Worm (Caenorhabditis elegans) whole organism, L4 larva: ENCODE measurements around the gene srh-19.

Experiments
- D1046.2 ChIP-seq: fragments of 200-800 bp; sonication (Bioruptor generic); IDR thresholded peaks from 2 replicates; pipeline ENCODE4 v1.3.6; 2022; ENCODE audit warnings: missing genetic modification characterization, missing compliant biosample characterization
- F10B5.3 ChIP-seq: sonication (generic microtip); optimal IDR thresholded peaks from 2 replicates; lab custom pipeline; 2016; ENCODE audit warnings: mild to moderate bottlenecking, missing genetic modification characterization, missing compliant biosample characterization
- F37D6.2 ChIP-seq: sonication (generic microtip); optimal IDR thresholded peaks from 2 replicates; lab custom pipeline; 2016; ENCODE audit warnings: mild to moderate bottlenecking, missing genetic modification characterization, missing compliant biosample characterization
- F44E2.7 ChIP-seq: fragments of 200-800 bp; sonication (Bioruptor generic); IDR thresholded peaks from 2 replicates; pipeline ENCODE4 v2.1.2; 2022; ENCODE audit warnings: missing genetic modification characterization, missing compliant biosample characterization
- R02D3.7 ChIP-seq: fragments of 150-350 bp; sonication (generic microtip); optimal IDR thresholded peaks from 3 replicates; lab custom pipeline; 2014; ENCODE audit warnings: missing biosample characterization, missing genetic modification characterization
- T26A8.4 ChIP-seq: fragments of 200-800 bp; sonication (Bioruptor generic); IDR thresholded peaks from 2 replicates; pipeline ENCODE4 v1.3.6; 2022; ENCODE audit warnings: missing genetic modification characterization, missing compliant biosample characterization
- Y48G9A.11 ChIP-seq: fragments of 200-800 bp; sonication (Bioruptor generic); IDR thresholded peaks from 2 replicates; pipeline ENCODE4 v1.3.6; 2022; ENCODE audit warnings: missing genetic modification reagents, missing genetic modification characterization, missing compliant biosample characterization
- Y5F2A.4 ChIP-seq: fragments of 200-800 bp; sonication (Bioruptor generic); optimal IDR thresholded peaks from 2 replicates; lab custom pipeline; 2018; ENCODE audit warnings: mild to moderate bottlenecking, missing genetic modification characterization, missing compliant biosample characterization
- aha-1 ChIP-seq: fragments of 150-350 bp; peaks from one replicate; lab custom pipeline; 2014; ENCODE audit warnings: missing biosample characterization, missing genetic modification characterization
- arid-1 ChIP-seq: fragments of 200-800 bp; sonication (Bioruptor generic); conservative IDR thresholded peaks from 2 replicates; pipeline ENCODE4 v1.3.6; 2022; ENCODE audit warnings: missing genetic modification reagents, missing genetic modification characterization, missing compliant biosample characterization
- ceh-20 ChIP-seq: fragments of 200-800 bp; sonication (Bioruptor generic); IDR thresholded peaks from 2 replicates; pipeline ENCODE4 v1.3.6; 2022; ENCODE audit warnings: missing genetic modification reagents, missing genetic modification characterization, missing compliant biosample characterization
- ceh-44 ChIP-seq: fragments of 200-800 bp; sonication (Bioruptor generic); IDR thresholded peaks from 2 replicates; pipeline ENCODE4 v1.3.6; 2022; ENCODE audit warnings: missing genetic modification reagents, missing genetic modification characterization, missing compliant biosample characterization
- cey-2 ChIP-seq: sonication (generic microtip); optimal IDR thresholded peaks from 3 replicates; lab custom pipeline; 2017; ENCODE audit warnings: missing genetic modification characterization, mild to moderate bottlenecking, missing compliant biosample characterization, antibody characterized with exemption, borderline replicate concordance; ENCODE audit not compliant: insufficient read depth
- daf-16 ChIP-seq, 3 experiments: sonication (generic microtip); optimal IDR thresholded peaks; 2 replicates each; lab custom pipeline; 2016 to 2017; ENCODE audit warnings: missing genetic modification characterization in 3 of 3, missing genetic modification reagents in 3 of 3, mild to moderate bottlenecking in 2 of 3, missing compliant biosample characterization in 2 of 3, missing biosample characterization in 1 of 3, moderate library complexity in 1 of 3
- daf-8 ChIP-seq: fragments of 200-800 bp; sonication (Bioruptor generic); IDR thresholded peaks from 2 replicates; pipeline ENCODE4 v1.3.6; 2022; ENCODE audit warnings: missing genetic modification characterization, missing compliant biosample characterization
- dmd-6 ChIP-seq: fragments of 200-800 bp; sonication (Bioruptor generic); IDR thresholded peaks from 2 replicates; pipeline ENCODE4 v1.3.6; 2022; ENCODE audit warnings: missing genetic modification reagents, missing genetic modification characterization, missing compliant biosample characterization
- dmd-8 ChIP-seq: fragments of 200-800 bp; sonication (Bioruptor generic); IDR thresholded peaks from 2 replicates; pipeline ENCODE4 v1.3.6; 2022; ENCODE audit warnings: missing genetic modification characterization, missing compliant biosample characterization
- egl-27 ChIP-seq: sonication (generic microtip); optimal IDR thresholded peaks from 3 replicates; lab custom pipeline; 2017; ENCODE audit warnings: missing biosample characterization, missing genetic modification reagents, missing genetic modification characterization
- egl-43 ChIP-seq: fragments of 200-800 bp; sonication (Bioruptor generic); IDR thresholded peaks from 2 replicates; pipeline ENCODE4 v1.3.6; 2022; ENCODE audit warnings: missing genetic modification reagents, missing genetic modification characterization, missing compliant biosample characterization
- hif-1 ChIP-seq, 2 experiments: sonication (generic microtip); optimal IDR thresholded peaks; 2 replicates each; lab custom pipeline; 2016 to 2017; ENCODE audit warnings: missing compliant biosample characterization in 2 of 2, missing genetic modification characterization in 2 of 2, missing genetic modification reagents in 2 of 2, missing genotype in 2 of 2, mild to moderate bottlenecking in 1 of 2
- hlh-11 ChIP-seq: fragments of 200-800 bp; sonication (Bioruptor generic); optimal IDR thresholded peaks from 2 replicates; lab custom pipeline; 2018; ENCODE audit warnings: mild to moderate bottlenecking, missing genetic modification characterization, missing compliant biosample characterization
- hlh-30 ChIP-seq: sonication (generic microtip); optimal IDR thresholded peaks from 2 replicates; lab custom pipeline; 2017; ENCODE audit warnings: antibody characterized with exemption, mild to moderate bottlenecking, missing genetic modification characterization, missing compliant biosample characterization; ENCODE audit not compliant: insufficient read depth
- lin-13 ChIP-seq: fragments of 150-350 bp; optimal IDR thresholded peaks from 2 replicates; lab custom pipeline; 2014; ENCODE audit warnings: missing biosample characterization, missing genetic modification reagents, missing genetic modification characterization
- lin-29 ChIP-seq: fragments of 200-800 bp; sonication (Bioruptor generic); IDR thresholded peaks from 2 replicates; pipeline ENCODE4 v1.3.6; 2022; ENCODE audit warnings: missing genetic modification reagents, missing genetic modification characterization, missing compliant biosample characterization
- lin-38 ChIP-seq: fragments of 200-800 bp; sonication (Bioruptor generic); IDR thresholded peaks from 2 replicates; pipeline ENCODE4 v1.3.6; 2022; ENCODE audit warnings: missing genetic modification reagents, missing genetic modification characterization, missing compliant biosample characterization
- lsy-2 ChIP-seq, 2 experiments: fragments of 150-350 bp in 1 of 2; sonication (generic microtip) in 1 of 2; optimal IDR thresholded peaks; 2 replicates each; lab custom pipeline; 2014 to 2017; ENCODE audit warnings: missing biosample characterization in 2 of 2, missing genetic modification characterization in 2 of 2
- madf-5 ChIP-seq, 2 experiments: fragments of 200-800 bp; sonication (Bioruptor generic); IDR thresholded peaks; 2 replicates each; pipeline ENCODE4 v1.3.6; 2022; ENCODE audit warnings: missing compliant biosample characterization in 2 of 2, missing genetic modification characterization in 2 of 2
- mdl-1 ChIP-seq, 2 experiments: fragments of 150-350 bp in 1 of 2; sonication (generic microtip) in 1 of 2; optimal IDR thresholded peaks; 2 replicates each; lab custom pipeline; 2014 to 2017; ENCODE audit warnings: missing biosample characterization in 2 of 2, missing genetic modification characterization in 2 of 2
- mes-2 ChIP-seq: sonication (generic microtip); optimal IDR thresholded peaks from 2 replicates; lab custom pipeline; 2016; ENCODE audit warnings: missing genotype, mild to moderate bottlenecking, missing genetic modification characterization, missing compliant biosample characterization; ENCODE audit not compliant: poor library complexity, severe bottlenecking
- mxl-2 ChIP-seq: fragments of 200-800 bp; sonication (Bioruptor generic); conservative IDR thresholded peaks from 2 replicates; pipeline ENCODE4 v1.3.6; 2022; ENCODE audit warnings: missing genetic modification reagents, missing genetic modification characterization, missing compliant biosample characterization
- mxl-3 ChIP-seq: fragments of 200-800 bp; sonication (Bioruptor generic); optimal IDR thresholded peaks from 2 replicates; lab custom pipeline; 2018; ENCODE audit warnings: mild to moderate bottlenecking, missing genetic modification characterization, missing compliant biosample characterization
- nhr-111 ChIP-seq: fragments of 200-800 bp; sonication (Bioruptor generic); optimal IDR thresholded peaks from 2 replicates; lab custom pipeline; 2018; ENCODE audit warnings: mild to moderate bottlenecking, missing genetic modification characterization, missing compliant biosample characterization
- nhr-237 ChIP-seq: sonication (generic microtip); optimal IDR thresholded peaks from 2 replicates; lab custom pipeline; 2017; ENCODE audit warnings: missing biosample characterization, missing genetic modification characterization
- nhr-25 ChIP-seq: sonication (generic microtip); optimal IDR thresholded peaks from 2 replicates; lab custom pipeline; 2017; ENCODE audit warnings: missing genetic modification characterization, mild to moderate bottlenecking, missing compliant biosample characterization, antibody characterized with exemption, moderate library complexity, borderline replicate concordance; ENCODE audit not compliant: insufficient read depth
- nhr-6 ChIP-seq: fragments of 150-350 bp; optimal IDR thresholded peaks from 2 replicates; lab custom pipeline; 2014; ENCODE audit warnings: missing biosample characterization, missing genetic modification characterization
- pha-4 ChIP-seq, 2 experiments: fragments of 150-350 bp in 1 of 2; fragments of 200-800 bp in 1 of 2; sonication (Bioruptor generic) in 1 of 2; IDR thresholded peaks in 1 of 2; optimal IDR thresholded peaks in 1 of 2; 2 replicates each; pipeline versions ENCODE4 v1.3.6 to Lab custom; 2014 to 2022; ENCODE audit warnings: missing genetic modification characterization in 2 of 2, missing genetic modification reagents in 2 of 2, missing biosample characterization in 1 of 2, missing compliant biosample characterization in 1 of 2
- saeg-2 ChIP-seq: fragments of 200-800 bp; sonication (Bioruptor generic); IDR thresholded peaks from 2 replicates; pipeline ENCODE4 v1.3.6; 2022; ENCODE audit warnings: missing genetic modification reagents, missing genetic modification characterization, missing compliant biosample characterization
- snpc-1.2 ChIP-seq: fragments of 200-800 bp; sonication (Bioruptor generic); IDR thresholded peaks from 2 replicates; pipeline ENCODE4 v1.3.6; 2022; ENCODE audit warnings: missing genetic modification reagents, missing genetic modification characterization, missing compliant biosample characterization
- snpc-4 ChIP-seq: fragments of 150-350 bp; optimal IDR thresholded peaks from 2 replicates; lab custom pipeline; 2014; ENCODE audit warnings: missing biosample characterization, missing genetic modification characterization
- spr-1 ChIP-seq: sonication (generic microtip); optimal IDR thresholded peaks from 2 replicates; lab custom pipeline; 2016; ENCODE audit warnings: mild to moderate bottlenecking, missing genetic modification characterization, missing compliant biosample characterization
- tag-97 ChIP-seq: fragments of 200-800 bp; sonication (Bioruptor generic); IDR thresholded peaks from 2 replicates; pipeline ENCODE4 v1.3.6; 2022; ENCODE audit warnings: missing genetic modification characterization, missing compliant biosample characterization
- unc-130 ChIP-seq: sonication (generic microtip); optimal IDR thresholded peaks from 2 replicates; lab custom pipeline; 2016; ENCODE audit warnings: missing genetic modification reagents, missing genetic modification characterization, missing compliant biosample characterization
- zfp-2 ChIP-seq: sonication (generic microtip); optimal IDR thresholded peaks from 2 replicates; lab custom pipeline; 2016; ENCODE audit warnings: mild to moderate bottlenecking, missing genetic modification characterization, missing compliant biosample characterization
- zfp-3 ChIP-seq: fragments of 200-800 bp; sonication (Bioruptor generic); conservative IDR thresholded peaks from 2 replicates; pipeline ENCODE4 v1.3.6; 2022; ENCODE audit warnings: missing genetic modification reagents, missing genetic modification characterization, missing compliant biosample characterization
- zip-11 ChIP-seq: fragments of 200-800 bp; sonication (Bioruptor generic); IDR thresholded peaks from 2 replicates; pipeline ENCODE4 v1.3.6; 2022; ENCODE audit warnings: missing genetic modification characterization, missing compliant biosample characterization
- zip-2 ChIP-seq: fragments of 150-350 bp; optimal IDR thresholded peaks from 2 replicates; lab custom pipeline; 2014; ENCODE audit warnings: missing biosample characterization, missing genetic modification characterization
- ztf-11 ChIP-seq: fragments of 150-350 bp; optimal IDR thresholded peaks from 2 replicates; lab custom pipeline; 2014; ENCODE audit warnings: missing biosample characterization, missing genetic modification characterization
- ztf-7 ChIP-seq: fragments of 150-350 bp; optimal IDR thresholded peaks from 2 replicates; lab custom pipeline; 2014; ENCODE audit warnings: missing biosample characterization, missing genetic modification characterization

srh-19 gene

DNA sequence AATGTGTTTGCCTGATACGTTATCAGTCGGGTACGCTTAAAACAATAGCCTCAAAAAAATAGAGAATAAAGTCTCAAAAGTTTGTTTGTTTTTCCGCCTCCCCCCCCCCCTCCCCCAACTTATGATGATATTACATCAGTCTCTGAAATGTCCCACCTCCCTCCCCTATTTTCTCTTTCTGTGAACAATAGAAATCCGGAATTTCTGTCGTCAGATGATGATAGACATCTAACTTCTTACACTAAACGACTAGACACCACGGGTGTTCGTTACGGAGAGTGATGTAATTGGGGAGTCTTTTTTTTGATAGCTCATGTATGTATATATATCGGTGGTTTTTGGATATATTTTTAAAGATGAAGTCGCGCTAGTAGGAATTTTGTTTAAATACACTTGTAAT lies 18.5 kb upstream of the srh-19 start:
- no peak for TF ChIP-seq unc-130 (GFP tag; lab: Kevin White, UChicago)
- peak; percentile 0 for TF ChIP-seq hlh-11 (tag; lab: Kevin White, UChicago)
- TF ChIP-seq zip-11 (GFP tag; lab: Robert Waterston, UW) = peak; percentile 72; the same call in 1 of the 2 replicates
- no peak for TF ChIP-seq ztf-11
- TF ChIP-seq hlh-30 (tag; lab: Kevin White, UChicago) = peak; percentile 32
- no peak for TF ChIP-seq lin-29 (GFP tag; lab: Robert Waterston, UW)
- no peak for TF ChIP-seq spr-1 (tag; lab: Kevin White, UChicago)
- TF ChIP-seq Y5F2A.4 = no peak
- no peak for TF ChIP-seq tag-97 (GFP tag; lab: Robert Waterston, UW)
- no peak for TF ChIP-seq zfp-2 (tag; lab: Kevin White, UChicago)
- TF ChIP-seq F10B5.3 (tag; lab: Kevin White, UChicago) = no peak
- TF ChIP-seq F44E2.7 (GFP tag; lab: Robert Waterston, UW) = no peak
- no peak for TF ChIP-seq madf-5 (GFP tag; IDR thresholded peaks at IDR 0.05; lab: Robert Waterston, UW)
- TF ChIP-seq Y48G9A.11 (GFP tag; lab: Robert Waterston, UW) = no peak
- no peak for TF ChIP-seq dmd-6
- no peak for TF ChIP-seq daf-16 (GFP tag; optimal IDR thresholded peaks at IDR 0.05; lab: Kevin White, UChicago)
- no peak for TF ChIP-seq daf-16 (tag; optimal IDR thresholded peaks at IDR 0.05; lab: Kevin White, UChicago)
- no peak for TF ChIP-seq nhr-25 (tag; lab: Kevin White, UChicago)
- peak; percentile 86 for TF ChIP-seq ztf-7 (tag; lab: Kevin White, UChicago)
- TF ChIP-seq mxl-2 (GFP tag; lab: Robert Waterston, UW) = no peak
- no peak for TF ChIP-seq mdl-1 (tag; optimal IDR thresholded peaks at IDR 0.05; lab: Kevin White, UChicago)
- no peak for TF ChIP-seq nhr-6
- TF ChIP-seq egl-43 (GFP tag; lab: Robert Waterston, UW) = no peak
- no peak for TF ChIP-seq mes-2

ce11 chrX:1395793-1396192 lies 17.2 kb upstream of the srh-19 start:
- TF ChIP-seq lin-13 (GFP tag; lab: Kevin White, UChicago) = no peak
- TF ChIP-seq daf-8 (GFP tag; lab: Robert Waterston, UW) = no peak
- TF ChIP-seq R02D3.7 = no peak
- no peak for TF ChIP-seq mxl-3
- no peak for TF ChIP-seq snpc-1.2
- TF ChIP-seq egl-27 = no peak
- no peak for TF ChIP-seq pha-4 (GFP tag; IDR thresholded peaks at IDR 0.05; lab: Robert Waterston, UW)
- no peak for TF ChIP-seq pha-4 (tag; optimal IDR thresholded peaks at IDR 0.05; lab: Kevin White, UChicago)
- no peak for TF ChIP-seq F44E2.7 (GFP tag; lab: Robert Waterston, UW)
- no peak for TF ChIP-seq madf-5 (GFP tag; IDR thresholded peaks at IDR 0.05; lab: Robert Waterston, UW)
- no peak for TF ChIP-seq nhr-237 (tag; lab: Kevin White, UChicago)
- TF ChIP-seq snpc-4 = no peak
- TF ChIP-seq lsy-2 (tag; optimal IDR thresholded peaks at IDR 0.05; lab: Kevin White, UChicago) = peak in 1 of 2 experiments; percentile 26
- TF ChIP-seq hif-1 (tag; optimal IDR thresholded peaks at IDR 0.05; lab: Kevin White, UChicago) = peak in 1 of 2 experiments; percentile 74
- no peak for TF ChIP-seq ceh-44 (GFP tag; lab: Robert Waterston, UW)
- TF ChIP-seq zip-2 (tag; lab: Kevin White, UChicago) = no peak
- TF ChIP-seq mxl-2 (GFP tag; lab: Robert Waterston, UW) = no peak
- TF ChIP-seq D1046.2 (GFP tag; lab: Robert Waterston, UW) = no peak
- TF ChIP-seq arid-1 (GFP tag; lab: Robert Waterston, UW) = no peak
- no peak for TF ChIP-seq lin-38 (GFP tag; lab: Robert Waterston, UW)
- TF ChIP-seq dmd-8 = no peak
- no peak for TF ChIP-seq cey-2 (tag; lab: Kevin White, UChicago)
- TF ChIP-seq T26A8.4 = peak; percentile 49; the same call in 1 of the 2 replicates
- peak; percentile 86 for TF ChIP-seq hlh-30 (tag; lab: Kevin White, UChicago)
- TF ChIP-seq aha-1 (tag; lab: Kevin White, UChicago) = no peak
- TF ChIP-seq lin-29 (GFP tag; lab: Robert Waterston, UW) = no peak
- no peak for TF ChIP-seq saeg-2
- no peak for TF ChIP-seq nhr-111 (GFP tag; lab: Kevin White, UChicago)
- 0 out of 2 replicates have a peak, but pooled peaks have one; percentile 15 for TF ChIP-seq ceh-20
- no peak for TF ChIP-seq F37D6.2
- no peak for TF ChIP-seq zfp-3
- TF ChIP-seq mes-2 = no peak
